Worm (Caenorhabditis elegans): ENCODE data around the gene zif-1.

DNA sequence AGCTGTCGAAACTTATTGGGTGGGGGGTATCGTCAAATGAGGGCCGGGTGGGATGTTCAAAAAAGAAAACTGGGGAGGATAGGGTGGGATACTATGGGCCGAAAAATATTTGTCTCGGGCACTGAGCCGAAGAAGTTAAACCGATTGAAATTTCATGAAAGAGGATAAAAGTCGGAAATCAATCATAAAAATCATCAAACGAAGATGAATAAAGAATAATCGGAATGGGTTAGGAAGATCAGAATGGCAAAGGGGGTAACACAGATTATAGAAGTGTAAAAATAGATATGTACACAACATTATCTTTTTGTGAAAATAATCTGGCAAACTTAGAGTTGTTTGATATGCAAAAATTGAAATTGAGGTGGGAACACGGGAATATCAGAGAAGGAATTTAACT is 47.0 kb upstream of the zif-1 start:
- no peak for TF ChIP-seq aly-2 (tag; optimal IDR thresholded peaks at IDR 0.05)
- no peak for TF ChIP-seq ZK546.5 (tag; optimal IDR thresholded peaks at IDR 0.05)
- TF ChIP-seq nhr-237 (tag; optimal IDR thresholded peaks at IDR 0.05) = no peak
- TF ChIP-seq nhr-77 (tag; optimal IDR thresholded peaks at IDR 0.05) = no peak
- no peak for TF ChIP-seq mab-5 (tag; optimal IDR thresholded peaks at IDR 0.05)
- TF ChIP-seq ztf-4 (tag; optimal IDR thresholded peaks at IDR 0.05) = no peak
- TF ChIP-seq dmd-4 (tag; optimal IDR thresholded peaks at IDR 0.05) = no peak
- no peak for TF ChIP-seq nhr-11 (tag; optimal IDR thresholded peaks at IDR 0.05)
- no peak for TF ChIP-seq ceh-82 (tag; optimal IDR thresholded peaks at IDR 0.05)

Measured in whole organism, L2 larva.